Worm (Caenorhabditis elegans) whole organism, L4 larva: Measurements from ENCODE around the gene gfi-1.

ENCODE experiments used
- egl-43 ChIP-seq: fragments of 200-800 bp; sonication (Bioruptor generic); IDR thresholded peaks from 2 replicates; pipeline ENCODE4 v1.3.6; 2022; ENCODE audit warnings: missing genetic modification reagents, missing genetic modification characterization, missing compliant biosample characterization
- lin-15B ChIP-seq: fragments of 150-350 bp; sonication (generic microtip); optimal IDR thresholded peaks from 3 replicates; lab custom pipeline; 2014; ENCODE audit warnings: missing biosample characterization, missing genetic modification characterization
- lin-38 ChIP-seq: fragments of 200-800 bp; sonication (Bioruptor generic); IDR thresholded peaks from 2 replicates; pipeline ENCODE4 v1.3.6; 2022; ENCODE audit warnings: missing genetic modification reagents, missing genetic modification characterization, missing compliant biosample characterization
- mxl-2 ChIP-seq: fragments of 200-800 bp; sonication (Bioruptor generic); conservative IDR thresholded peaks from 2 replicates; pipeline ENCODE4 v1.3.6; 2022; ENCODE audit warnings: missing genetic modification reagents, missing genetic modification characterization, missing compliant biosample characterization
- nhr-76 ChIP-seq: fragments of 150-350 bp; optimal IDR thresholded peaks from 2 replicates; lab custom pipeline; 2014; ENCODE audit warnings: missing biosample characterization, missing genetic modification characterization
- pqm-1 ChIP-seq: sonication (generic microtip); optimal IDR thresholded peaks from 2 replicates; lab custom pipeline; 2017; ENCODE audit warnings: missing biosample characterization, missing genetic modification characterization
- tag-97 ChIP-seq: fragments of 200-800 bp; sonication (Bioruptor generic); IDR thresholded peaks from 2 replicates; pipeline ENCODE4 v1.3.6; 2022; ENCODE audit warnings: missing genetic modification characterization, missing compliant biosample characterization

DNA sequence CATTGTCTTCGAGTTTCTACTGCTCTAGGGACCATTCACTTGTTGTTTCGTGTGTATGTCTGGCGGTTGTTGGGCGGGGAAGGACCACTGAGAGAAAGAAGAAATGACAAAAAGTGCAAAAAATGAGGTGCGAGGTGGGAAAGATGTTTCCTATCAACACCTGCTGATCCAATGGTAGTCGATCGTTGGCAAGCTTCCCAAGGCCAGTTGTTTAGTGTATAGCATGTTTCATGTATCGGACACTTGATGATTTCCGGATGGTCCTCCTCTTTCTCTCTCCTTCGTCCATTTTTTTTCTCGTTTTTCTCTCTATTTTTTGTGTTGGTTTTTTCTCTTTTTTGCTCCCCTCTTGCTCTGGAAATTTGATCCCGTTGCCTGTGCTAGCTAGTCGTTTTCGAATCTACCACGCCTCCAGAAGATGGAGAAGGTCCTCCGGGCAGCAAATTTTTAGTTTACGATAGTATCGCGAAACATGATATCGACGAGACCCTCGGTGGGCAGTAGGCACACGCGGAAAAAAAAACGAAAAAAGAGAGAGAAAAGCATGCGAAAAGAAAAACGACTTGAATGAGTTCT, 53.6 kb downstream of the gfi-1 start:
- no peak for TF ChIP-seq nhr-76 (tag; lab: Kevin White, UChicago)
- no peak for TF ChIP-seq mxl-2 (GFP tag; lab: Robert Waterston, UW)
- no peak for TF ChIP-seq pqm-1 (tag; lab: Kevin White, UChicago)
- no peak for TF ChIP-seq lin-38 (GFP tag; lab: Robert Waterston, UW)
- TF ChIP-seq tag-97 (GFP tag; lab: Robert Waterston, UW), result no peak
- TF ChIP-seq egl-43 (GFP tag; lab: Robert Waterston, UW), result no peak
- no peak for TF ChIP-seq lin-15B (tag; lab: Kevin White, UChicago)
